Worm (Caenorhabditis elegans): ENCODE measurements around the gene Y75B7B.1.

DNA sequence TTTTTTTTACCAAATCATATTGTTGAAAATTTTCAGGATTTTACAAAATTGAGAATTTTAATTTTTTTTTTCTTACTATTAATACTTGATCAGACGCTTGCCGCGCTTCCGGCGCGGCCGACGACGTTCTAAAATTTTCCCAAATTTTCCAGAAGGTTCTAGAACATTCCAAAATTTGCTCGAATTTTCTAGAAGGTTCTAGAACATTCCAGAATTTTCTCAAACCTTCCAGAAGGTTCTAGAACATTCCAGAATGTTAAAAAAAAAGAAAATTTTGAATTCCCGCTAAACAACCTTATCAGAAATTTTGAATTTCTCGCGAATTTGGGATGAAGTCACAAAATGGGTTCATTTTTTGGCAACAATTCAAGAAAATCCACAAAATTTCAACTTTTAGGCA lies 44.5 kb upstream of the Y75B7B.1 start:
- no peak for TF ChIP-seq ama-1 (optimal IDR thresholded peaks at IDR 0.05)
- no peak for TF ChIP-seq ama-1 (GFP tag; optimal IDR thresholded peaks at IDR 0.05)
- no peak for TF ChIP-seq snpc-4 (GFP tag; optimal IDR thresholded peaks at IDR 0.05)
- no peak for TF ChIP-seq snpc-4 (tag; optimal IDR thresholded peaks at IDR 0.05)
- no peak for TF ChIP-seq unc-62 (GFP tag; optimal IDR thresholded peaks at IDR 0.05)
